Worm (Caenorhabditis elegans) whole organism, L1 larva: ENCODE data around the gene C32D5.10.
A peak's percentile ranks its signal among the peaks of the same experiment; 100 is the strongest.

ENCODE experiments used
- dpl-1 ChIP-seq, 3 experiments: fragments of 150-350 bp in 2 of 3; sonication (generic microtip) in 1 of 3; optimal IDR thresholded peaks; 2 replicates each; lab custom pipeline; 2014 to 2017; ENCODE audit warnings: missing biosample characterization in 3 of 3, missing genetic modification characterization in 3 of 3, missing genetic modification reagents in 3 of 3
- efl-1 ChIP-seq, 4 experiments: fragments of 150-350 bp; optimal IDR thresholded peaks in 3 of 4; peaks in 1 of 4; 1 replicate in 1 of 4; 2 replicates in 3 of 4; lab custom pipeline; 2014; ENCODE audit warnings: missing biosample characterization in 2 of 4, missing genetic modification characterization in 2 of 4, missing genetic modification reagents in 2 of 4
- nhr-77 ChIP-seq: fragments of 150-350 bp; optimal IDR thresholded peaks from 2 replicates; lab custom pipeline; 2014; ENCODE audit warnings: missing biosample characterization, missing genetic modification characterization
- unc-62 ChIP-seq: fragments of 150-350 bp; optimal IDR thresholded peaks from 2 replicates; lab custom pipeline; 2014; ENCODE audit warnings: missing biosample characterization, missing genetic modification reagents, missing genetic modification characterization

DNA sequence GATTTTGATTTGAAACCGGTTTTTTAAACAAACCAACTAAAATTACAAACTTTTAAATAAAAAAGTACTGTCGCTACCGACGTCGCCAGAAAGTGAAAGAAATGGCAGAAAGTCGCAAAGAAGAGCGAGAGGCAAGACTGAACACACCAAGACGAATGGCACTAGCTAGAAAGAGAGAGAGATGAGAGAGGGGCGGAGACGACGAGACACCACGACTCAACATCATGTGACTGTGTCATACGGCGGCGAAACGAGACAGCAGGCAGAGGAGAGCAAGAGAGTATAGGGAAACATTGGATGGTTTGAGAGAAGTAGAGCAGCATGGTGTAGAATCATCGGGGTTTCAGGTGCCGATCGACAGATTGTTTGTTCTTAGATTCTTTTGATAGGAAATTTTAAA lies 3.4 kb downstream of the C32D5.10 start:
- TF ChIP-seq unc-62 = no peak
- TF ChIP-seq efl-1 (optimal IDR thresholded peaks at IDR 0.05; lab: Kevin White, UChicago) = peak; percentile 82 to 85
- TF ChIP-seq efl-1 (GFP tag; optimal IDR thresholded peaks at IDR 0.05 in 1 of 2; lab: Kevin White, UChicago) = peak; percentile 69 to 98
- peak; percentile 58 to 76 (median 66) for TF ChIP-seq dpl-1 (GFP tag; optimal IDR thresholded peaks at IDR 0.05; lab: Kevin White, UChicago)
- peak; percentile 28 for TF ChIP-seq nhr-77 (tag; lab: Kevin White, UChicago)
